Worm (Caenorhabditis elegans) whole organism, L4 larva: ENCODE measurements around the gene C08D8.1.

ENCODE experiments used
- F26F4.8 ChIP-seq: fragments of 200-800 bp; sonication (Bioruptor generic); conservative IDR thresholded peaks from 2 replicates; pipeline ENCODE4 v1.3.6; 2022; ENCODE audit warnings: missing genetic modification characterization, missing compliant biosample characterization
- F49E8.2 ChIP-seq: sonication (generic microtip); optimal IDR thresholded peaks from 2 replicates; lab custom pipeline; 2016; ENCODE audit warnings: missing compliant biosample characterization, mild to moderate bottlenecking, missing genetic modification characterization, borderline replicate concordance
- R02D3.7 ChIP-seq: fragments of 150-350 bp; sonication (generic microtip); optimal IDR thresholded peaks from 3 replicates; lab custom pipeline; 2014; ENCODE audit warnings: missing biosample characterization, missing genetic modification characterization
- T20F7.1 ChIP-seq: fragments of 200-800 bp; sonication (Bioruptor generic); optimal IDR thresholded peaks from 2 replicates; lab custom pipeline; 2018; ENCODE audit warnings: mild to moderate bottlenecking, missing genetic modification characterization, missing compliant biosample characterization
- T26A8.4 ChIP-seq: fragments of 200-800 bp; sonication (Bioruptor generic); IDR thresholded peaks from 2 replicates; pipeline ENCODE4 v1.3.6; 2022; ENCODE audit warnings: missing genetic modification characterization, missing compliant biosample characterization
- aha-1 ChIP-seq: fragments of 150-350 bp; peaks from one replicate; lab custom pipeline; 2014; ENCODE audit warnings: missing biosample characterization, missing genetic modification characterization
- aly-2 ChIP-seq: sonication (generic microtip); optimal IDR thresholded peaks from 2 replicates; lab custom pipeline; 2018; ENCODE audit warnings: missing biosample characterization, missing genetic modification characterization
- ceh-44 ChIP-seq: fragments of 200-800 bp; sonication (Bioruptor generic); IDR thresholded peaks from 2 replicates; pipeline ENCODE4 v1.3.6; 2022; ENCODE audit warnings: missing genetic modification reagents, missing genetic modification characterization, missing compliant biosample characterization
- ctbp-1 ChIP-seq: fragments of 200-800 bp; sonication (Bioruptor generic); IDR thresholded peaks from 2 replicates; pipeline ENCODE4 v1.3.6; 2022; ENCODE audit warnings: missing genetic modification reagents, missing genetic modification characterization, missing compliant biosample characterization
- dpl-1 ChIP-seq: fragments of 150-350 bp; optimal IDR thresholded peaks from 2 replicates; lab custom pipeline; 2014; ENCODE audit warnings: missing biosample characterization, missing genetic modification reagents, missing genetic modification characterization
- egl-43 ChIP-seq: fragments of 200-800 bp; sonication (Bioruptor generic); IDR thresholded peaks from 2 replicates; pipeline ENCODE4 v1.3.6; 2022; ENCODE audit warnings: missing genetic modification reagents, missing genetic modification characterization, missing compliant biosample characterization
- fkh-10 ChIP-seq: fragments of 150-350 bp; optimal IDR thresholded peaks from 2 replicates; lab custom pipeline; 2014; ENCODE audit warnings: missing biosample characterization, missing genetic modification reagents, missing genetic modification characterization
- fos-1 ChIP-seq: fragments of 150-350 bp; optimal IDR thresholded peaks from 2 replicates; lab custom pipeline; 2014; ENCODE audit warnings: missing biosample characterization, missing genetic modification characterization
- gei-8 ChIP-seq: fragments of 200-800 bp; sonication (Bioruptor generic); optimal IDR thresholded peaks from 2 replicates; lab custom pipeline; 2018; ENCODE audit warnings: mild to moderate bottlenecking, missing genetic modification characterization, missing compliant biosample characterization
- hlh-11 ChIP-seq: fragments of 200-800 bp; sonication (Bioruptor generic); optimal IDR thresholded peaks from 2 replicates; lab custom pipeline; 2018; ENCODE audit warnings: mild to moderate bottlenecking, missing genetic modification characterization, missing compliant biosample characterization
- lin-1 ChIP-seq: fragments of 200-800 bp; sonication (Bioruptor generic); IDR thresholded peaks from 2 replicates; pipeline ENCODE4 v1.3.6; 2022; ENCODE audit warnings: missing genetic modification reagents, missing genetic modification characterization, missing compliant biosample characterization
- lin-29 ChIP-seq: fragments of 200-800 bp; sonication (Bioruptor generic); IDR thresholded peaks from 2 replicates; pipeline ENCODE4 v1.3.6; 2022; ENCODE audit warnings: missing genetic modification reagents, missing genetic modification characterization, missing compliant biosample characterization
- lin-39 ChIP-seq: fragments of 150-350 bp; optimal IDR thresholded peaks from 2 replicates; lab custom pipeline; 2014; ENCODE audit warnings: missing biosample characterization, missing genetic modification reagents, missing genetic modification characterization
- madf-5 ChIP-seq, 2 experiments: fragments of 200-800 bp; sonication (Bioruptor generic); IDR thresholded peaks; 2 replicates each; pipeline ENCODE4 v1.3.6; 2022; ENCODE audit warnings: missing compliant biosample characterization in 2 of 2, missing genetic modification characterization in 2 of 2
- mdl-1 ChIP-seq, 2 experiments: fragments of 150-350 bp in 1 of 2; sonication (generic microtip) in 1 of 2; optimal IDR thresholded peaks; 2 replicates each; lab custom pipeline; 2014 to 2017; ENCODE audit warnings: missing biosample characterization in 2 of 2, missing genetic modification characterization in 2 of 2
- nhr-10 ChIP-seq: fragments of 150-350 bp; optimal IDR thresholded peaks from 2 replicates; lab custom pipeline; 2014; ENCODE audit warnings: missing biosample characterization, missing genetic modification characterization
- nhr-11 ChIP-seq: fragments of 150-350 bp; optimal IDR thresholded peaks from 2 replicates; lab custom pipeline; 2014; ENCODE audit warnings: missing biosample characterization, missing genetic modification characterization
- nhr-111 ChIP-seq: fragments of 200-800 bp; sonication (Bioruptor generic); optimal IDR thresholded peaks from 2 replicates; lab custom pipeline; 2018; ENCODE audit warnings: mild to moderate bottlenecking, missing genetic modification characterization, missing compliant biosample characterization
- nhr-28 ChIP-seq: fragments of 150-350 bp; optimal IDR thresholded peaks from 2 replicates; lab custom pipeline; 2014; ENCODE audit warnings: missing biosample characterization, missing genetic modification characterization
- nhr-41 ChIP-seq: fragments of 200-800 bp; sonication (Bioruptor generic); IDR thresholded peaks from 2 replicates; pipeline ENCODE4 v1.3.6; 2022; ENCODE audit warnings: missing genetic modification reagents, missing genetic modification characterization, missing compliant biosample characterization
- nhr-42 ChIP-seq: fragments of 200-800 bp; sonication (Bioruptor generic); IDR thresholded peaks from 2 replicates; pipeline ENCODE4 v1.3.6; 2022; ENCODE audit warnings: missing genetic modification characterization, missing compliant biosample characterization
- nhr-77 ChIP-seq: fragments of 150-350 bp; optimal IDR thresholded peaks from 2 replicates; lab custom pipeline; 2014; ENCODE audit warnings: missing biosample characterization, missing genetic modification characterization
- pha-4 ChIP-seq, 2 experiments: fragments of 150-350 bp in 1 of 2; fragments of 200-800 bp in 1 of 2; sonication (Bioruptor generic) in 1 of 2; IDR thresholded peaks in 1 of 2; optimal IDR thresholded peaks in 1 of 2; 2 replicates each; pipeline versions ENCODE4 v1.3.6 to Lab custom; 2014 to 2022; ENCODE audit warnings: missing genetic modification characterization in 2 of 2, missing genetic modification reagents in 2 of 2, missing biosample characterization in 1 of 2, missing compliant biosample characterization in 1 of 2
- pqm-1 ChIP-seq: sonication (generic microtip); optimal IDR thresholded peaks from 2 replicates; lab custom pipeline; 2017; ENCODE audit warnings: missing biosample characterization, missing genetic modification characterization
- rbr-2 ChIP-seq: sonication (generic microtip); optimal IDR thresholded peaks from 2 replicates; lab custom pipeline; 2016; ENCODE audit warnings: missing genotype, missing genetic modification characterization, missing compliant biosample characterization
- set-16 ChIP-seq: fragments of 200-800 bp; sonication (Bioruptor generic); IDR thresholded peaks from 2 replicates; pipeline ENCODE4 v1.3.6; 2022; ENCODE audit warnings: missing genetic modification reagents, missing genetic modification characterization, missing compliant biosample characterization
- skn-1 ChIP-seq: fragments of 150-350 bp; optimal IDR thresholded peaks from 2 replicates; lab custom pipeline; 2014; ENCODE audit warnings: missing biosample characterization, missing genetic modification characterization
- snpc-1.2 ChIP-seq: fragments of 200-800 bp; sonication (Bioruptor generic); IDR thresholded peaks from 2 replicates; pipeline ENCODE4 v1.3.6; 2022; ENCODE audit warnings: missing genetic modification reagents, missing genetic modification characterization, missing compliant biosample characterization
- tra-1 ChIP-seq: fragments of 200-800 bp; sonication (Bioruptor generic); IDR thresholded peaks from 2 replicates; pipeline ENCODE4 v1.3.6; 2022; ENCODE audit warnings: missing genetic modification reagents, missing genetic modification characterization, missing compliant biosample characterization
- unc-62 ChIP-seq, 3 experiments: fragments of 150-350 bp in 1 of 3; sonication (generic microtip); optimal IDR thresholded peaks in 2 of 3; peaks in 1 of 3; 1 replicate in 1 of 3; 2 replicates in 2 of 3; lab custom pipeline; 2014 to 2017; ENCODE audit warnings: missing biosample characterization in 3 of 3, missing genetic modification characterization in 3 of 3, missing genetic modification reagents in 3 of 3, missing genotype in 1 of 3
- zag-1 ChIP-seq: fragments of 150-350 bp; optimal IDR thresholded peaks from 2 replicates; lab custom pipeline; 2014; ENCODE audit warnings: missing biosample characterization, missing genetic modification characterization
- zip-11 ChIP-seq: fragments of 200-800 bp; sonication (Bioruptor generic); IDR thresholded peaks from 2 replicates; pipeline ENCODE4 v1.3.6; 2022; ENCODE audit warnings: missing genetic modification characterization, missing compliant biosample characterization

C08D8.1 gene

ce11 chrV:8385879-8386530 is 40.4 kb downstream of the C08D8.1 start, which contains the start of gene hsp-17 (continued):
- TF ChIP-seq nhr-28 (peak; percentile 15), dpl-1 (GFP tag; lab: Kevin White, UChicago) (no peak), tra-1 (GFP tag; lab: Robert Waterston, UW) (no peak), nhr-42 (GFP tag; lab: Robert Waterston, UW) (no peak), ceh-44 (GFP tag; lab: Robert Waterston, UW) (no peak), set-16 (no peak), snpc-1.2 (GFP tag; lab: Robert Waterston, UW) (no peak), aly-2 (tag; lab: Kevin White, UChicago) (no peak), pha-4 (GFP tag; IDR thresholded peaks at IDR 0.05; lab: Robert Waterston, UW) (no peak), pha-4 (tag; optimal IDR thresholded peaks at IDR 0.05; lab: Kevin White, UChicago) (peak; percentile 52), lin-1 (GFP tag; lab: Robert Waterston, UW) (no peak), ctbp-1 (GFP tag; lab: Robert Waterston, UW) (no peak), hlh-11 (tag; lab: Kevin White, UChicago) (peak; percentile 24), pqm-1 (tag; lab: Kevin White, UChicago) (peak; percentile 16), skn-1 (tag; lab: Kevin White, UChicago) (no peak), lin-39 (no peak), nhr-111 (GFP tag; lab: Kevin White, UChicago) (no peak), zip-11 (GFP tag; lab: Robert Waterston, UW) (no peak), T26A8.4 (GFP tag; lab: Robert Waterston, UW) (no peak), fos-1 (tag; lab: Kevin White, UChicago) (no peak), zag-1 (tag; lab: Kevin White, UChicago) (no peak), T20F7.1 (GFP tag; lab: Kevin White, UChicago) (no peak), nhr-11 (tag; lab: Kevin White, UChicago) (no peak), F26F4.8 (no peak), R02D3.7 (tag; lab: Kevin White, UChicago) (no peak), gei-8 (GFP tag; lab: Kevin White, UChicago) (no peak), nhr-77 (no peak), egl-43 (GFP tag; lab: Robert Waterston, UW) (no peak), mdl-1 (tag; optimal IDR thresholded peaks at IDR 0.05; lab: Kevin White, UChicago) (no peak), nhr-10 (tag; lab: Kevin White, UChicago) (no peak)

- TF ChIP-seq F49E8.2 (tag; lab: Kevin White, UChicago) (no peak), unc-62 (GFP tag; optimal IDR thresholded peaks at IDR 0.05 in 1 of 2; lab: Kevin White, UChicago) (peak in 1 of 2 experiments; percentile 58), unc-62 (tag; optimal IDR thresholded peaks at IDR 0.05; lab: Kevin White, UChicago) (no peak), madf-5 (GFP tag; IDR thresholded peaks at IDR 0.05; lab: Robert Waterston, UW) (no peak), nhr-42 (GFP tag; lab: Robert Waterston, UW) (no peak)
Measured at ce11 chrV:8387056-8387455, 41.5 kb downstream of the C08D8.1 start, which contains the start of gene gcy-7. Gene gcy-7 (plus strand): TSS chrV:8387356.

ce11 chrV:8389307-8389706 is 43.7 kb downstream of the C08D8.1 start:
- TF ChIP-seq nhr-28 (no peak), aha-1 (tag; lab: Kevin White, UChicago) (peak; percentile 95)

ce11 chrV:8394357-8394850 is 48.8 kb downstream of the C08D8.1 start, which contains the start of the genes pho-6 and F52E1.3:
Gene pho-6 (minus strand): TSS chrV:8394457.
Gene F52E1.3 (plus strand): TSS chrV:8394800.
- TF ChIP-seq nhr-41 (GFP tag; lab: Robert Waterston, UW) = no peak
- no peak for TF ChIP-seq set-16
- no peak for TF ChIP-seq nhr-10 (tag; lab: Kevin White, UChicago)
- TF ChIP-seq rbr-2 = no peak
- no peak for TF ChIP-seq lin-29 (GFP tag; lab: Robert Waterston, UW)
- no peak for TF ChIP-seq fkh-10 (GFP tag; lab: Kevin White, UChicago)
- TF ChIP-seq snpc-1.2 (GFP tag; lab: Robert Waterston, UW) = no peak
